Comparison of ENCODE assay signal across 1 fruit fly cellular context in genomic region chrX:11664058-11664457, dm6.
TF ChIP-seq lines count a peak whose summit lies in the region.

No protein-coding gene starts in this region.

TF ChIP-seq in whole organism, prepupa, 60 proteins besides CTCF, POLR2A, EP300 and RAD21 (continued from another document):
- TF ChIP-seq net (GFP tag; optimal IDR thresholded peaks at IDR 0.05; lab: Kevin White, UChicago) (peak; percentile 46), Smox (GFP tag; optimal IDR thresholded peaks at IDR 0.05; lab: Kevin White, UChicago) (no peak), CG16779 (tag; optimal IDR thresholded peaks at IDR 0.05; lab: Kevin White, UChicago) (no peak), fd59A (GFP tag; optimal IDR thresholded peaks at IDR 0.05; lab: Kevin White, UChicago) (peak; percentile 3), CG6792 (GFP tag; optimal IDR thresholded peaks at IDR 0.05; lab: Kevin White, UChicago) (peak; percentile 27), CG4318 (GFP tag; optimal IDR thresholded peaks at IDR 0.05; lab: Kevin White, UChicago) (peak; percentile 16), CG1621 (tag; optimal IDR thresholded peaks at IDR 0.05; lab: Kevin White, UChicago) (peak; percentile 28), CG7368 (GFP tag; optimal IDR thresholded peaks at IDR 0.05; lab: Kevin White, UChicago) (peak; percentile 48), eg (GFP tag; IDR thresholded peaks at IDR 0.05; lab: Robert Waterston, UW) (0 out of 3 replicates have a peak, but pooled peaks have one; percentile 56), svp (GFP tag; lab: Kevin White, UChicago) (peak; percentile 68), CG15336 (GFP tag; IDR thresholded peaks at IDR 0.05; lab: Robert Waterston, UW) (peak; percentile 70), CG3032 (tag; optimal IDR thresholded peaks at IDR 0.05; lab: Kevin White, UChicago) (peak; percentile 43), Hr39 (GFP tag; optimal IDR thresholded peaks at IDR 0.05; lab: Kevin White, UChicago) (peak; percentile 21), CG6276 (GFP tag; optimal IDR thresholded peaks at IDR 0.05; lab: Kevin White, UChicago) (peak; percentile 18), CG10669 (GFP tag; optimal IDR thresholded peaks at IDR 0.05; lab: Kevin White, UChicago) (peak; percentile 51), salr (GFP tag; optimal IDR thresholded peaks at IDR 0.05; lab: Kevin White, UChicago) (peak; percentile 1 to 21), ss (GFP tag; optimal IDR thresholded peaks at IDR 0.05; lab: Kevin White, UChicago) (peak; percentile 7 to 51), Blimp-1 (GFP tag; optimal IDR thresholded peaks at IDR 0.05; lab: Kevin White, UChicago) (no peak), fkh (GFP tag; optimal IDR thresholded peaks at IDR 0.05; lab: Kevin White, UChicago) (no peak), Hr4 (GFP tag; optimal IDR thresholded peaks at IDR 0.05; lab: Kevin White, UChicago) (peak; percentile 55), Gug (GFP tag; IDR thresholded peaks at IDR 0.05; lab: Robert Waterston, UW) (no peak), Eip93F (GFP tag; optimal IDR thresholded peaks at IDR 0.05; lab: Kevin White, UChicago) (no peak), Eip75B (GFP tag; optimal IDR thresholded peaks at IDR 0.05; lab: Kevin White, UChicago) (peak; percentile 42), CG6854 (GFP tag; optimal IDR thresholded peaks at IDR 0.05; lab: Kevin White, UChicago) (no peak), CG8119 (GFP tag; IDR thresholded peaks at IDR 0.05; lab: Robert Waterston, UW) (peak; percentile 36; the same call in 1 of the 3 replicates), Sox14 (GFP tag; optimal IDR thresholded peaks at IDR 0.05; lab: Kevin White, UChicago) (no peak), Ets21C (GFP tag; optimal IDR thresholded peaks at IDR 0.05; lab: Kevin White, UChicago) (no peak), pdm3 (GFP tag; optimal IDR thresholded peaks at IDR 0.05; lab: Kevin White, UChicago) (peak; percentile 43), achi (GFP tag; optimal IDR thresholded peaks at IDR 0.05; lab: Kevin White, UChicago) (peak; percentile 43), Sox15 (GFP tag; optimal IDR thresholded peaks at IDR 0.05; lab: Kevin White, UChicago) (peak; percentile 19), CG9139 (GFP tag; optimal IDR thresholded peaks at IDR 0.05; lab: Kevin White, UChicago) (peak; percentile 29), Lpt (GFP tag; optimal IDR thresholded peaks at IDR 0.05; lab: Kevin White, UChicago) (peak; percentile 5), Hr38 (GFP tag; optimal IDR thresholded peaks at IDR 0.05; lab: Kevin White, UChicago) (no peak)
